Worm (Caenorhabditis elegans): ENCODE results near the gene fbxa-55.

- no peak for TF ChIP-seq ceh-36 (tag; optimal IDR thresholded peaks at IDR 0.05)
- TF ChIP-seq tra-4 (tag; optimal IDR thresholded peaks at IDR 0.05): no peak
- TF ChIP-seq tbx-11 (GFP tag; IDR thresholded peaks at IDR 0.05): no peak
- no peak for TF ChIP-seq flt-1 (GFP tag; IDR thresholded peaks at IDR 0.05)
- no peak for TF ChIP-seq hnd-1 (tag; optimal IDR thresholded peaks at IDR 0.05)
- no peak for TF ChIP-seq sea-1 (GFP tag; conservative IDR thresholded peaks at IDR 0.05)
- no peak for TF ChIP-seq ets-7 (tag; optimal IDR thresholded peaks at IDR 0.05)
- no peak for TF ChIP-seq B0310.2 (tag; optimal IDR thresholded peaks at IDR 0.05)
- no peak for TF ChIP-seq ama-1 (optimal IDR thresholded peaks at IDR 0.05)
- TF ChIP-seq pes-1 (GFP tag; IDR thresholded peaks at IDR 0.05): no peak
- no peak for TF ChIP-seq hmbx-1 (tag; optimal IDR thresholded peaks at IDR 0.05)
- TF ChIP-seq aly-1 (tag; optimal IDR thresholded peaks at IDR 0.05): no peak
- no peak for TF ChIP-seq scrt-1 (GFP tag; IDR thresholded peaks at IDR 0.05)
Measured at ce11 chrIII:910540-911311, 25.2 kb downstream of the fbxa-55 start, which contains the start of the genes F23H11.5 and bra-2.
